Worm (Caenorhabditis elegans): ENCODE data around the gene D2096.12.

- TF ChIP-seq ama-1 (optimal IDR thresholded peaks at IDR 0.05), result no peak
- no peak for TF ChIP-seq ceh-13 (GFP tag; optimal IDR thresholded peaks at IDR 0.05)
- TF ChIP-seq sea-1 (GFP tag; conservative IDR thresholded peaks at IDR 0.05), result no peak
- TF ChIP-seq ceh-36 (tag; optimal IDR thresholded peaks at IDR 0.05), result no peak
- TF ChIP-seq tbx-11 (GFP tag; IDR thresholded peaks at IDR 0.05), result no peak
- TF ChIP-seq hnd-1 (tag; optimal IDR thresholded peaks at IDR 0.05), result no peak
- no peak for TF ChIP-seq ets-7 (tag; optimal IDR thresholded peaks at IDR 0.05)
- TF ChIP-seq tbx-37 (GFP tag; conservative IDR thresholded peaks at IDR 0.05), result no peak
- TF ChIP-seq scrt-1 (GFP tag; IDR thresholded peaks at IDR 0.05), result no peak
- no peak for TF ChIP-seq B0310.2 (tag; optimal IDR thresholded peaks at IDR 0.05)
- no peak for TF ChIP-seq pes-1 (GFP tag; IDR thresholded peaks at IDR 0.05)
- TF ChIP-seq hmbx-1 (tag; optimal IDR thresholded peaks at IDR 0.05), result no peak
These were observed 22.4 kb downstream of the D2096.12 start for ce11 chrIV:8385662-8386061.
